Fruit fly (Drosophila melanogaster): ENCODE results near the gene CG7130.

dm6 chr3L:22034717-22035116 lies 40.8 kb downstream of the CG7130 start, which contains the start of gene Oct-TyrR:
- no peak for TF ChIP-seq Blimp-1 (GFP tag; optimal IDR thresholded peaks at IDR 0.05)
- TF ChIP-seq CG14667 (GFP tag; IDR thresholded peaks at IDR 0.05): no peak
- TF ChIP-seq ap (GFP tag; IDR thresholded peaks at IDR 0.05): no peak
- TF ChIP-seq CG15696 (tag; optimal IDR thresholded peaks at IDR 0.05): no peak
- TF ChIP-seq prd (optimal IDR thresholded peaks at IDR 0.05): no peak
- TF ChIP-seq prd (GFP tag; IDR thresholded peaks at IDR 0.05): no peak
- no peak for TF ChIP-seq cad (GFP tag; optimal IDR thresholded peaks at IDR 0.05)
- TF ChIP-seq vnd (GFP tag; IDR thresholded peaks at IDR 0.05; ENCODE audit: partially characterized antibody): no peak
- TF ChIP-seq CG4617 (GFP tag; optimal IDR thresholded peaks at IDR 0.05; ENCODE audit: borderline replicate concordance): no peak
- TF ChIP-seq CG2120 (GFP tag; optimal IDR thresholded peaks at IDR 0.05): no peak
- TF ChIP-seq shn (GFP tag; optimal IDR thresholded peaks at IDR 0.05): no peak
- no peak for TF ChIP-seq Bdp1 (GFP tag; optimal IDR thresholded peaks at IDR 0.05)
- no peak for TF ChIP-seq CG12236 (GFP tag; optimal IDR thresholded peaks at IDR 0.05)
- no peak for TF ChIP-seq al (GFP tag; IDR thresholded peaks at IDR 0.05)
- TF ChIP-seq CG10462 (GFP tag; optimal IDR thresholded peaks at IDR 0.05): no peak

Measured in whole organism, embryonic.